In genomic region chrIV:15648245-15648644, ce11 we compare ENCODE assay signal across 5 worm cellular contexts.
TF ChIP-seq lines count a peak whose summit lies in the region.

No protein-coding gene starts in this region.

TF ChIP-seq in whole organism, L1 larva, 84 proteins besides CTCF, POLR2A, EP300 and RAD21:
- TF ChIP-seq nhr-85 (tag; lab: Kevin White, UChicago): no peak
- TF ChIP-seq nhr-71 (tag; optimal IDR thresholded peaks at IDR 0.05; lab: Kevin White, UChicago): no peak
- peak; percentile 39 for TF ChIP-seq mep-1 (tag; optimal IDR thresholded peaks at IDR 0.05; lab: Kevin White, UChicago)
- no peak for TF ChIP-seq ets-5 (GFP tag; IDR thresholded peaks at IDR 0.05; lab: Robert Waterston, UW)

TF ChIP-seq in whole organism, L4 larva, 104 proteins besides CTCF, POLR2A, EP300 and RAD21:
- TF ChIP-seq ceh-62 (tag; optimal IDR thresholded peaks at IDR 0.05; lab: Kevin White, UChicago) (no peak), ama-1 (optimal IDR thresholded peaks at IDR 0.05; lab: Kevin White, UChicago) (no peak), dve-1 (tag; optimal IDR thresholded peaks at IDR 0.05; lab: Kevin White, UChicago; ENCODE audit: insufficient read depth) (no peak), T26A8.4 (GFP tag; IDR thresholded peaks at IDR 0.05; lab: Robert Waterston, UW) (no peak), egl-43 (GFP tag; IDR thresholded peaks at IDR 0.05; lab: Robert Waterston, UW) (no peak), hmg-1.1 (GFP tag; IDR thresholded peaks at IDR 0.05; lab: Robert Waterston, UW) (peak; percentile 7; the same call in 1 of the 2 replicates), duxl-1 (tag; optimal IDR thresholded peaks at IDR 0.05; lab: Kevin White, UChicago; ENCODE audit: poor library complexity) (peak; percentile 60)

TF ChIP-seq in whole organism, late embryonic, 69 proteins besides CTCF, POLR2A, EP300 and RAD21:
- TF ChIP-seq fkh-10 (GFP tag; optimal IDR thresholded peaks at IDR 0.05; lab: Kevin White, UChicago): no peak
- TF ChIP-seq nfya-1 (tag; optimal IDR thresholded peaks at IDR 0.05; lab: Kevin White, UChicago): peak; percentile 2

TF ChIP-seq in whole organism, mixed stage, embryonic, 35 proteins besides CTCF, POLR2A, EP300 and RAD21:
- TF ChIP-seq unc-62 (GFP tag; optimal IDR thresholded peaks at IDR 0.05; lab: Kevin White, UChicago): peak; percentile 16
- TF ChIP-seq nhr-2 (tag; optimal IDR thresholded peaks at IDR 0.05; lab: Kevin White, UChicago): peak; percentile 12
- TF ChIP-seq nhr-237 (tag; optimal IDR thresholded peaks at IDR 0.05; lab: Kevin White, UChicago): no peak
- no peak for TF ChIP-seq flh-1 (GFP tag; optimal IDR thresholded peaks at IDR 0.05; lab: Kevin White, UChicago)
TF ChIP-seq in whole organism, mixed stage, embryonic: peak in this region for 2.

TF ChIP-seq in whole organism, young adult, 124 proteins besides CTCF, POLR2A, EP300 and RAD21:
- TF ChIP-seq ceh-100 (GFP tag; IDR thresholded peaks at IDR 0.05; lab: Robert Waterston, UW) (no peak), hmg-1.2 (GFP tag; IDR thresholded peaks at IDR 0.05; lab: Robert Waterston, UW) (peak; percentile 76; the same call in 1 of the 2 replicates)
